Worm (Caenorhabditis elegans) whole organism, early embryonic: Measurements from ENCODE around the gene srw-11.

Source experiments
- B0310.2 ChIP-seq: sonication (generic microtip); optimal IDR thresholded peaks from 2 replicates; lab custom pipeline; 2016; ENCODE audit warnings: mild to moderate bottlenecking, missing genetic modification characterization, missing compliant biosample characterization
- F13C5.2 ChIP-seq: sonication (generic microtip); optimal IDR thresholded peaks from 2 replicates; lab custom pipeline; 2017; ENCODE audit warnings: mild to moderate bottlenecking, missing genetic modification characterization, inconsistent platforms, missing compliant biosample characterization
- aly-1 ChIP-seq: sonication (generic microtip); optimal IDR thresholded peaks from 2 replicates; lab custom pipeline; 2016; ENCODE audit warnings: missing genetic modification characterization, missing compliant biosample characterization
- ama-1 ChIP-seq: fragments of 150-350 bp; optimal IDR thresholded peaks from 2 replicates; lab custom pipeline; 2014
- ceh-13 ChIP-seq: fragments of 200-800 bp; sonication (Bioruptor generic); optimal IDR thresholded peaks from 2 replicates; lab custom pipeline; 2018; ENCODE audit warnings: mild to moderate bottlenecking, missing genetic modification characterization, missing compliant biosample characterization
- ceh-36 ChIP-seq: sonication (generic microtip); optimal IDR thresholded peaks from 2 replicates; lab custom pipeline; 2016; ENCODE audit warnings: missing genetic modification characterization, inconsistent platforms, missing compliant biosample characterization
- ets-7 ChIP-seq: sonication (generic microtip); optimal IDR thresholded peaks from 2 replicates; lab custom pipeline; 2016; ENCODE audit warnings: missing genotype, missing genetic modification characterization, missing compliant biosample characterization
- flt-1 ChIP-seq: fragments of 200-800 bp; sonication (Bioruptor generic); IDR thresholded peaks from 2 replicates; pipeline ENCODE4 v1.3.6; 2022; ENCODE audit warnings: missing genetic modification characterization, missing compliant biosample characterization
- hmbx-1 ChIP-seq: sonication (generic microtip); optimal IDR thresholded peaks from 2 replicates; lab custom pipeline; 2016; ENCODE audit warnings: mild to moderate bottlenecking, missing genetic modification characterization, missing compliant biosample characterization
- hmg-4 ChIP-seq: fragments of 200-800 bp; sonication (Bioruptor generic); optimal IDR thresholded peaks from 2 replicates; lab custom pipeline; 2018; ENCODE audit warnings: mild to moderate bottlenecking, missing genetic modification characterization, missing compliant biosample characterization
- hnd-1 ChIP-seq: sonication (generic microtip); optimal IDR thresholded peaks from 2 replicates; lab custom pipeline; 2016; ENCODE audit warnings: missing genetic modification characterization, missing compliant biosample characterization
- pes-1 ChIP-seq: fragments of 200-800 bp; sonication (Bioruptor generic); IDR thresholded peaks from 2 replicates; pipeline ENCODE4 v1.3.6; 2022; ENCODE audit warnings: missing genetic modification reagents, missing genetic modification characterization, missing compliant biosample characterization
- scrt-1 ChIP-seq: fragments of 200-800 bp; sonication (Bioruptor generic); IDR thresholded peaks from 2 replicates; pipeline ENCODE4 v1.3.6; 2022; ENCODE audit warnings: missing genetic modification characterization, missing compliant biosample characterization
- sea-1 ChIP-seq: fragments of 200-800 bp; sonication (Bioruptor generic); conservative IDR thresholded peaks from 2 replicates; pipeline ENCODE4 v1.3.6; 2022; ENCODE audit warnings: missing genetic modification characterization, missing compliant biosample characterization
- tbx-11 ChIP-seq: fragments of 200-800 bp; sonication (Bioruptor generic); IDR thresholded peaks from 2 replicates; pipeline ENCODE4 v1.3.6; 2022; ENCODE audit warnings: missing genetic modification characterization, missing compliant biosample characterization
- tbx-37 ChIP-seq: fragments of 200-800 bp; sonication (Bioruptor generic); conservative IDR thresholded peaks from 2 replicates; pipeline ENCODE4 v1.3.6; 2022; ENCODE audit warnings: missing genetic modification reagents, missing genetic modification characterization, missing compliant biosample characterization
- tra-4 ChIP-seq: sonication (generic microtip); optimal IDR thresholded peaks from 2 replicates; lab custom pipeline; 2017; ENCODE audit warnings: missing genetic modification characterization, missing compliant biosample characterization

The srw-11 gene

DNA sequence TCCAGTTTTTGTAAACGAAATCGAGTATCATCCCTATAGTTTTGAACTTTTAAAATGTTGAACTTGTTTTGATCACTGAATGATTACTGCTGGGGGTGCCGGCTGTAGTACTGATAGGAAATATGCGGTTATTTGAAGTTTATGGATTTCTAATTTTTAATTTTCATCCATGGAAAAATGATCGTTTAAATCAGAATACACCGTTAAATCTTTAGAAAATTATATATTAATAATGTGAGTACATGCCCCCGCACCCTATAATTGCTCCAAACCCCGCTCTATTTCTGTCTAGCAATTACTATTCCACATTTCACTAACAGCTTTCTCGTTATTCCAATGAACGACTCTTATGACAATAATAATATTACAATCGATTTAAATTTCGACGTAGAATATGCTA, 40.3 kb downstream of the srw-11 start, which contains the start of gene Y75B12B.10:
Y75B12B.10 (plus strand) TSS at position 301 of the 400 bp plus-strand sequence.
- no peak for TF ChIP-seq tbx-37 (GFP tag; lab: Robert Waterston, UW)
- TF ChIP-seq tra-4 (tag; lab: Kevin White, UChicago): no peak
- no peak for TF ChIP-seq hmg-4 (GFP tag; lab: Kevin White, UChicago)
- no peak for TF ChIP-seq sea-1 (GFP tag; lab: Robert Waterston, UW)
- TF ChIP-seq scrt-1 (GFP tag; lab: Robert Waterston, UW): no peak

DNA sequence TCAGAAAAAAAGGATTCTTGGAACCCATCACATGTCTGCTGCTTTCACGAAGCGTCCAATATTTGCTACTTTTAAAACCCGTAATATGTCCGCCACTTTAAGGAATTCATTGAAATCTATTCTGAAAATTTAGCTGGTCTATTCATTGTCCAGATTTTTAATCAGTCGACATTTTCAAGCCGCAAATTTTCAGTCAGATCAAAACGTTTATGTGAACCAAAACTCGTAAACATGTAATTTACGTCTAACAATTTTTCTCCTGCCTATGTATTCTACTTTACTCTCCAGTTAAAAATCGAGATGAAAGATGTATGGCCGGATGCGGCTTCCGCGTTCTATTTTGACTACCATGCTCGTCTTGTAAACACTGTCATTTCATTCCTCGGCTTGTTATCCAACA, 42.2 kb downstream of the srw-11 start, which contains the start of gene srw-1:
srw-1 (plus strand) TSS at position 301 of the 400 bp plus-strand sequence.
- TF ChIP-seq scrt-1 (GFP tag; lab: Robert Waterston, UW): no peak
- TF ChIP-seq ceh-13 (GFP tag; lab: Kevin White, UChicago): no peak
- no peak for TF ChIP-seq tbx-11 (GFP tag; lab: Robert Waterston, UW)
- TF ChIP-seq hnd-1: no peak
- no peak for TF ChIP-seq F13C5.2 (tag; lab: Kevin White, UChicago)
- no peak for TF ChIP-seq flt-1 (GFP tag; lab: Robert Waterston, UW)
- TF ChIP-seq tra-4 (tag; lab: Kevin White, UChicago): no peak
- TF ChIP-seq ceh-36 (tag; lab: Kevin White, UChicago): no peak
- TF ChIP-seq B0310.2 (tag; lab: Kevin White, UChicago): no peak
- no peak for TF ChIP-seq tbx-37 (GFP tag; lab: Robert Waterston, UW)
- no peak for TF ChIP-seq sea-1 (GFP tag; lab: Robert Waterston, UW)
- TF ChIP-seq pes-1: no peak
- no peak for TF ChIP-seq hmbx-1 (tag; lab: Kevin White, UChicago)
- TF ChIP-seq ets-7 (tag; lab: Kevin White, UChicago): no peak
- TF ChIP-seq ama-1 (lab: Kevin White, UChicago): no peak
- TF ChIP-seq aly-1 (tag; lab: Kevin White, UChicago): no peak
- TF ChIP-seq hmg-4 (GFP tag; lab: Kevin White, UChicago): no peak

DNA sequence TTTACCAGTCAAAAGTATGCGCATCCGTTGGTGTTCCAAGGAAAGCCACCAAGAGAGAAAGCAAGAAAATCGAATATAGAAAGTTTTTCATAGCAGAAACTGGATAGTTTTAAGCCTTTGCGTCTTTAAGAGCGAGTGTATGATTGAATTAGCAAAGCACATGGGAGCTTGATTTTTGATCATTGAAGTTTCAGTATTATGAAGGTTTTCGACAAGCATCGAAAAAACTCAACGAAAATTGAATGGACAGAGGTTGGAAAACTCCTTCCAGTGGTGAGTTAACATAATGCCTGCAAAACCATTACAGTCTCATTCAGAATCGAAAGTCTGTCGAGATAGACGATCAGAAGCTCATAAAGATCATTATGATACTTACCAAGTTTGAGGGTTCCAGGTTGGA, 46.2 kb downstream of the srw-11 start, which contains the start of gene Y75B12B.13:
Y75B12B.13 (minus strand) TSS at position 101 of the 400 bp plus-strand sequence.
- TF ChIP-seq ama-1 (lab: Kevin White, UChicago) (no peak), hmg-4 (GFP tag; lab: Kevin White, UChicago) (no peak), hnd-1 (no peak)

DNA sequence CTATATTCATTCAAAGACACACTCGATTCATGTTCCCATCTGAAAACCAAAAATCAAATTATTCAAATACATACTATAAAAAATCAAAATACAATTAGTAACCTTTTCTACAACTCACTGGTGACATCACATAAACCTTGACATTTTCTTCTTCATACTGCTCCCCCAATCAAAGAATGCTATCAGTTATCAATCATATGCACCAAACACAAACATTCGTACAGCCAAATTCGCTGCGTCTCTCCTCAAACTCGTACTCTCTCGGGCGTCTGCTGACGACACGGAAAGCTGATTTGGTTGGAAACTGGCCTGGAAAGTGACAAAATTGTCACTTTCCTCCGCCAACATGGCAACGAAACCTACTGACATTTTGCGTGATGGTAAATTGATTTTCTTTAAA, 47.7 kb downstream of the srw-11 start, which contains the start of gene plc-2:
plc-2 (plus strand) TSS at position 196 of the 400 bp plus-strand sequence.
- TF ChIP-seq ceh-36 (tag; lab: Kevin White, UChicago): no peak
- TF ChIP-seq tbx-11 (GFP tag; lab: Robert Waterston, UW): no peak
- no peak for TF ChIP-seq F13C5.2 (tag; lab: Kevin White, UChicago)
- no peak for TF ChIP-seq sea-1 (GFP tag; lab: Robert Waterston, UW)
- no peak for TF ChIP-seq hmbx-1 (tag; lab: Kevin White, UChicago)
- TF ChIP-seq ets-7 (tag; lab: Kevin White, UChicago): no peak
- no peak for TF ChIP-seq flt-1 (GFP tag; lab: Robert Waterston, UW)
- TF ChIP-seq pes-1: no peak
- no peak for TF ChIP-seq ama-1 (lab: Kevin White, UChicago)
- no peak for TF ChIP-seq scrt-1 (GFP tag; lab: Robert Waterston, UW)

DNA sequence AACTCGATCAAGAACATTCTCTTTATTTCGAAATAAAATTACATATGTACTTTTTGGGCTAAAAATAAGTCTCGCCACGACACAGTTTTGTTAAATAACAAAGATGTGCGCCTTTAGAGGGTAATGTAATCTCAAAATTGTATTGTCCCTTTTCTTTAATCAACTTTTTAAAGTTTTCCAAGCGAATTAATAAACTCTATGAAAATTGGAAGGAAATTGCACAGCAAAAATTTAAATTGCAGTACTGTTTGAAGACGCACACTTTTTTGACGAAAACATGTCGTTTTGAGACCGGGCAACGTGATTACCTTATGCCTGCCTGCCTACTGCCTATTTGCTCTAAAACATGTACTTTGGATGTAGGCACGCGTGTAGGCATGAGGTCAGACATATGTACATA, 48.1 kb downstream of the srw-11 start:
- TF ChIP-seq ceh-36 (tag; lab: Kevin White, UChicago) (no peak), B0310.2 (tag; lab: Kevin White, UChicago) (no peak), tra-4 (tag; lab: Kevin White, UChicago) (no peak), tbx-11 (GFP tag; lab: Robert Waterston, UW) (no peak), F13C5.2 (tag; lab: Kevin White, UChicago) (no peak), flt-1 (GFP tag; lab: Robert Waterston, UW) (no peak), scrt-1 (GFP tag; lab: Robert Waterston, UW) (no peak), hmg-4 (GFP tag; lab: Kevin White, UChicago) (no peak), tbx-37 (GFP tag; lab: Robert Waterston, UW) (no peak), aly-1 (tag; lab: Kevin White, UChicago) (no peak), ets-7 (tag; lab: Kevin White, UChicago) (no peak), pes-1 (no peak), hmbx-1 (tag; lab: Kevin White, UChicago) (no peak), ama-1 (lab: Kevin White, UChicago) (no peak), sea-1 (GFP tag; lab: Robert Waterston, UW) (no peak), ceh-13 (GFP tag; lab: Kevin White, UChicago) (no peak)

DNA sequence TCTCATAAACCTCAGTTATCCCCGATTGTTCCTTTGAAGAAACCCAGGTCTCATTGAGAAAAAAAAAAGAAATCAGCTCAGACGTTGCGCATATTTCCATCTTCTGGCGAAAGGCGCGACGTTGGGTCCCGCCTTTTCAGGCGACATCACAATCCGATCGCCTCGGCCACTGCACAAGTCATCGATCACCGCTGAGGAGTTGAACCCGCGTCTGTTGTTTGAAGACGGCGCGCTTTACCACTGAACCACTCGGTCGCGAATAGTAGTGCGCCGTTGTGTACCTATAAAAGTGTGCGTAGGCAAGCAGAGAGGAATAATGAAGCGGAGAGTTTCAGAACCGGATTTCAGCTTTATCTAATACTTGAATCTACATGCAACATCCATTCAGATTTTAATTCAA, 49.2 kb downstream of the srw-11 start, which contains the start of gene Y75B12B.11:
Y75B12B.11 (plus strand) TSS at position 394 of the 400 bp plus-strand sequence.
- TF ChIP-seq ama-1 (lab: Kevin White, UChicago) (peak; percentile 48), tbx-37 (GFP tag; lab: Robert Waterston, UW) (peak; percentile 80), flt-1 (GFP tag; lab: Robert Waterston, UW) (peak; percentile 91), tbx-11 (GFP tag; lab: Robert Waterston, UW) (peak; percentile 91), ets-7 (tag; lab: Kevin White, UChicago) (peak; percentile 88), pes-1 (peak; percentile 94), F13C5.2 (tag; lab: Kevin White, UChicago) (peak; percentile 97), hnd-1 (peak; percentile 76), aly-1 (tag; lab: Kevin White, UChicago) (peak; percentile 96), hmg-4 (GFP tag; lab: Kevin White, UChicago) (peak; percentile 97), B0310.2 (tag; lab: Kevin White, UChicago) (peak; percentile 92), tra-4 (tag; lab: Kevin White, UChicago) (peak; percentile 87), hmbx-1 (tag; lab: Kevin White, UChicago) (peak; percentile 67), ceh-13 (GFP tag; lab: Kevin White, UChicago) (peak; percentile 89), sea-1 (GFP tag; lab: Robert Waterston, UW) (peak; percentile 94), ceh-36 (tag; lab: Kevin White, UChicago) (peak; percentile 85), scrt-1 (GFP tag; lab: Robert Waterston, UW) (peak; percentile 93)
